Worm (Caenorhabditis elegans) whole organism, late embryonic: ENCODE measurements around the gene arrd-10.

Source experiments
- C08G9.2 ChIP-seq: sonication (generic microtip); optimal IDR thresholded peaks from 2 replicates; lab custom pipeline; 2016; ENCODE audit warnings: mild to moderate bottlenecking, missing genetic modification characterization, moderate library complexity, missing compliant biosample characterization
- C38D4.7 ChIP-seq: fragments of 200-800 bp; sonication (Bioruptor generic); optimal IDR thresholded peaks from 2 replicates; lab custom pipeline; 2018; ENCODE audit warnings: mild to moderate bottlenecking, missing genetic modification characterization, moderate library complexity, missing compliant biosample characterization
- K02D7.2 ChIP-seq: sonication (generic microtip); optimal IDR thresholded peaks from 2 replicates; lab custom pipeline; 2017; ENCODE audit warnings: mild to moderate bottlenecking, missing genetic modification characterization, missing compliant biosample characterization
- K09A11.1 ChIP-seq: sonication (generic microtip); optimal IDR thresholded peaks from 2 replicates; lab custom pipeline; 2017; ENCODE audit warnings: antibody characterized with exemption, mild to moderate bottlenecking, missing genetic modification characterization, missing compliant biosample characterization; ENCODE audit not compliant: insufficient read depth
- Y22D7AL.16 ChIP-seq: sonication (generic microtip); optimal IDR thresholded peaks from 2 replicates; lab custom pipeline; 2016; ENCODE audit warnings: missing genetic modification characterization, missing compliant biosample characterization
- ahr-1 ChIP-seq: sonication (generic microtip); optimal IDR thresholded peaks from 2 replicates; lab custom pipeline; 2016; ENCODE audit warnings: missing genetic modification characterization, missing compliant biosample characterization
- ama-1 ChIP-seq: fragments of 150-350 bp; optimal IDR thresholded peaks from 2 replicates; lab custom pipeline; 2014
- ceh-19 ChIP-seq: fragments of 200-800 bp; sonication (Bioruptor generic); optimal IDR thresholded peaks from 2 replicates; lab custom pipeline; 2018; ENCODE audit warnings: mild to moderate bottlenecking, missing genetic modification characterization, missing compliant biosample characterization
- ceh-2 ChIP-seq: sonication (generic microtip); optimal IDR thresholded peaks from 2 replicates; lab custom pipeline; 2016; ENCODE audit warnings: missing genotype, missing genetic modification characterization, missing compliant biosample characterization
- ceh-22 ChIP-seq: sonication (generic microtip); optimal IDR thresholded peaks from 2 replicates; lab custom pipeline; 2017; ENCODE audit warnings: missing biosample characterization, missing genetic modification characterization
- ceh-30 ChIP-seq: fragments of 150-350 bp; optimal IDR thresholded peaks from 2 replicates; lab custom pipeline; 2014; ENCODE audit warnings: missing biosample characterization, missing genetic modification characterization
- ceh-31 ChIP-seq: sonication (generic microtip); optimal IDR thresholded peaks from 2 replicates; lab custom pipeline; 2016; ENCODE audit warnings: missing genetic modification characterization, missing compliant biosample characterization
- ceh-48 ChIP-seq: sonication (generic microtip); optimal IDR thresholded peaks from 2 replicates; lab custom pipeline; 2016; ENCODE audit warnings: missing genetic modification characterization, inconsistent platforms, missing compliant biosample characterization
- elt-2 ChIP-seq: sonication (generic microtip); optimal IDR thresholded peaks from 2 replicates; lab custom pipeline; 2016; ENCODE audit warnings: missing genetic modification reagents, missing genetic modification characterization, missing compliant biosample characterization
- eyg-1 ChIP-seq: sonication (generic microtip); optimal IDR thresholded peaks from 2 replicates; lab custom pipeline; 2016; ENCODE audit warnings: missing genotype, missing genetic modification characterization, missing compliant biosample characterization
- fax-1 ChIP-seq: sonication (generic microtip); optimal IDR thresholded peaks from 2 replicates; lab custom pipeline; 2016; ENCODE audit warnings: missing genotype, missing genetic modification characterization, missing compliant biosample characterization
- fkh-10 ChIP-seq: fragments of 150-350 bp; optimal IDR thresholded peaks from 2 replicates; lab custom pipeline; 2014; ENCODE audit warnings: missing biosample characterization, missing genetic modification reagents, missing genetic modification characterization
- hlh-13 ChIP-seq: fragments of 200-800 bp; sonication (Bioruptor generic); optimal IDR thresholded peaks from 2 replicates; lab custom pipeline; 2018; ENCODE audit warnings: mild to moderate bottlenecking, missing genetic modification characterization, missing compliant biosample characterization
- hlh-15 ChIP-seq: sonication (generic microtip); optimal IDR thresholded peaks from 2 replicates; lab custom pipeline; 2016; ENCODE audit warnings: missing genetic modification characterization, missing compliant biosample characterization
- hlh-30 ChIP-seq: sonication (generic microtip); optimal IDR thresholded peaks from 2 replicates; lab custom pipeline; 2017; ENCODE audit warnings: antibody characterized with exemption, missing genetic modification characterization, missing compliant biosample characterization; ENCODE audit not compliant: insufficient read depth
- hlh-6 ChIP-seq: sonication (generic microtip); optimal IDR thresholded peaks from 2 replicates; lab custom pipeline; 2016; ENCODE audit warnings: missing genotype, missing genetic modification characterization, missing compliant biosample characterization
- lim-6 ChIP-seq: sonication (generic microtip); optimal IDR thresholded peaks from 2 replicates; lab custom pipeline; 2016; ENCODE audit warnings: missing genetic modification characterization, missing compliant biosample characterization
- mec-3 ChIP-seq: sonication (generic microtip); optimal IDR thresholded peaks from 2 replicates; lab custom pipeline; 2016; ENCODE audit warnings: borderline replicate concordance, missing genetic modification characterization, missing compliant biosample characterization
- nfya-1 ChIP-seq: sonication (generic microtip); optimal IDR thresholded peaks from 2 replicates; lab custom pipeline; 2017; ENCODE audit warnings: missing genetic modification characterization, mild to moderate bottlenecking, missing compliant biosample characterization, antibody characterized with exemption, moderate library complexity
- nhr-11 ChIP-seq: fragments of 150-350 bp; optimal IDR thresholded peaks from 2 replicates; lab custom pipeline; 2014; ENCODE audit warnings: missing biosample characterization, missing genetic modification characterization
- nhr-232 ChIP-seq: sonication (generic microtip); optimal IDR thresholded peaks from 2 replicates; lab custom pipeline; 2016; ENCODE audit warnings: missing genetic modification characterization, missing compliant biosample characterization
- npax-4 ChIP-seq: sonication (generic microtip); optimal IDR thresholded peaks from 2 replicates; lab custom pipeline; 2016; ENCODE audit warnings: missing genetic modification characterization, missing compliant biosample characterization
- odd-2 ChIP-seq: sonication (generic microtip); optimal IDR thresholded peaks from 2 replicates; lab custom pipeline; 2017; ENCODE audit warnings: antibody characterized with exemption, mild to moderate bottlenecking, missing genetic modification characterization, missing compliant biosample characterization
- pax-1 ChIP-seq: fragments of 150-350 bp; optimal IDR thresholded peaks from 2 replicates; lab custom pipeline; 2014; ENCODE audit warnings: missing biosample characterization, missing genetic modification characterization
- pha-2 ChIP-seq: sonication (generic microtip); optimal IDR thresholded peaks from 2 replicates; lab custom pipeline; 2017; ENCODE audit warnings: mild to moderate bottlenecking, missing genetic modification characterization, missing compliant biosample characterization
- rnt-1 ChIP-seq: sonication (generic microtip); optimal IDR thresholded peaks from 2 replicates; lab custom pipeline; 2016; ENCODE audit warnings: missing genetic modification characterization, missing compliant biosample characterization
- sdc-2 ChIP-seq: sonication (generic microtip); optimal IDR thresholded peaks from 2 replicates; lab custom pipeline; 2016; ENCODE audit warnings: missing genotype, missing genetic modification characterization, missing compliant biosample characterization
- syd-9 ChIP-seq: sonication (generic microtip); optimal IDR thresholded peaks from 2 replicates; lab custom pipeline; 2016; ENCODE audit warnings: mild to moderate bottlenecking, missing genetic modification characterization, moderate library complexity, missing compliant biosample characterization
- tbx-2 ChIP-seq: sonication (generic microtip); optimal IDR thresholded peaks from 2 replicates; lab custom pipeline; 2016; ENCODE audit warnings: missing genetic modification characterization, missing compliant biosample characterization
- unc-86 ChIP-seq: sonication (generic microtip); optimal IDR thresholded peaks from 2 replicates; lab custom pipeline; 2016; ENCODE audit warnings: missing genetic modification characterization, missing compliant biosample characterization
- zip-5 ChIP-seq: sonication (generic microtip); optimal IDR thresholded peaks from 2 replicates; lab custom pipeline; 2016; ENCODE audit warnings: missing genetic modification characterization, missing compliant biosample characterization
- ztf-16 ChIP-seq: sonication (generic microtip); optimal IDR thresholded peaks from 2 replicates; lab custom pipeline; 2017; ENCODE audit warnings: missing genetic modification characterization, missing compliant biosample characterization

arrd-10 gene

DNA sequence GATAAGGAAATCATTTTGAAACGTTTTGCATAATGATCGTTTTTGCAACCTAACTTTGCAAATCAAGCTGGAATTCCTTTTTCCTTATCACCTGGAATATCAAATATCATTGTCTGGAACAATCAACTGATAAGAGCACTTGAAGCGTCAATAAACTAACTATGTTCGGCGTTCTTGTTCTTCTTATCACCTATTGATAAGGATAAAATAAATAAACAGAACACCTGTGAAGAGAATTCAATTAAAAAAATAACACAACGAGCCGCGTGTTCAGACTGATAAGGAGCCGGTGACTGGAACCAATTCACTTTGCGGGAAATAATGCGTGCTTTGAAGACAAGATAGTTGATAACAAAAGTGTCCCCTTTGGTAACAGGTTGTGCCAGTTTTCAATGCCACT lies 40.3 kb downstream of the arrd-10 start, which contains the start of gene cyd-1:
TSS of gene cyd-1 (plus strand) at position 380 of the 400 bp plus-strand sequence.
- no peak for TF ChIP-seq hlh-15 (tag; lab: Kevin White, UChicago)
- peak; percentile 99 for TF ChIP-seq elt-2 (tag; lab: Kevin White, UChicago)
- TF ChIP-seq, all 69 proteins: peak for 1

DNA sequence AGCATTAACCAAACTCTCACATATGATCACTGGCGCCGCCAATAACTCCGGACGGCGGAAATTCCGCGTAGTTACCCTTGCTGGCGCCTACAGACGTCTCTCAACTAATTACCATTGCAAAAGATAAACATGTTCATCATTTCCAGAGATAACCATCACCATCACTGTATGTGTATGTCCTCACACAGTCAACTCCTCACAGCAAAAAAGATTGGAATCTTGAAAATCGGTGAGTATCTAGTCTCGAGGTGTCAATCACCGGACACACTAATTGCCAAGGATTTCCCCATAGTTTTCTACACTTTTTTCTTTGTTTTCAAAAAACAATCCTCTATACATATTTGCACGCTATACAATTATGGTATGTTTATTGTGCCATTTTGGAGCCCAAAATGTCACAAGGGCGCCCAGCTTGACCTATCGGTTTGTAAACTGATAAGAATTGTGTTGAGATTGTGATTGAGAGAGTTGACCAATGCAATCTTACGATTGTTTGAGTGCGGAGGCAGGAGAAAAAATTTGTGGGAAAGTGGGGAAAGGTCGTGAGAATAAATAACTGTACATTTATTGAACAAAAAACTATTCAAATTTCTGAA lies 42.2 kb downstream of the arrd-10 start:
- TF ChIP-seq elt-2 (tag; lab: Kevin White, UChicago) (no peak), ahr-1 (no peak), ceh-30 (tag; lab: Kevin White, UChicago) (no peak), lim-6 (no peak), pax-1 (tag; lab: Kevin White, UChicago) (no peak), C38D4.7 (GFP tag; lab: Kevin White, UChicago) (no peak), ceh-19 (GFP tag; lab: Kevin White, UChicago) (no peak), nfya-1 (tag; lab: Kevin White, UChicago) (no peak), K09A11.1 (tag; lab: Kevin White, UChicago) (no peak), npax-4 (tag; lab: Kevin White, UChicago) (no peak), odd-2 (tag; lab: Kevin White, UChicago) (no peak), zip-5 (no peak), hlh-30 (no peak), ztf-16 (tag; lab: Kevin White, UChicago) (no peak), hlh-6 (tag; lab: Kevin White, UChicago) (no peak), ceh-2 (tag; lab: Kevin White, UChicago) (no peak), syd-9 (tag; lab: Kevin White, UChicago) (no peak), nhr-232 (tag; lab: Kevin White, UChicago) (no peak)

- TF ChIP-seq hlh-30 (no peak), elt-2 (tag; lab: Kevin White, UChicago) (peak; percentile 45), pax-1 (tag; lab: Kevin White, UChicago) (no peak)
- TF ChIP-seq, all 69 proteins: peak for 1
Measured at ce11 chrII:12982830-12983229, 42.9 kb downstream of the arrd-10 start.

ce11 chrII:12984709-12985108 lies 44.8 kb downstream of the arrd-10 start:
- TF ChIP-seq pax-1 (tag; lab: Kevin White, UChicago) (no peak), sdc-2 (no peak), ceh-31 (tag; lab: Kevin White, UChicago) (no peak), odd-2 (tag; lab: Kevin White, UChicago) (no peak), C08G9.2 (no peak), unc-86 (tag; lab: Kevin White, UChicago) (no peak), syd-9 (tag; lab: Kevin White, UChicago) (no peak), hlh-13 (no peak), ceh-48 (tag; lab: Kevin White, UChicago) (no peak), rnt-1 (tag; lab: Kevin White, UChicago) (no peak)

DNA sequence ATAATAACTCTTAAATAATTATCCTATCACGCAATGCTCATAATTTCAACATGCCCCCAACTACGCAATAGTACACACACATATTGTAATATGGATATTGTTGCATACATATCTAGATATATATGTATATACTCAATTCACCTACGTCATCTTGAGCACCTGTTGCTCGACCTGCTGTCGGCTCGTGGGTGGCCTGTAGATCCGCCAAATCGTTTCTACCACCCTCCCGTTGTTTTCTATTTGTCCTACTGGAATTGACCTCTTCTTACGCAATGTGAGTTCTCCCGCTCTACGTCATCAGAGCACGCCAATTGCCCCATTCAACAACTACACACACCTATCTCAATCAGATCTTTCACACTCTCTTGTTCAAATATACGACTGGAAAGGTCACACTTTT lies 45.9 kb downstream of the arrd-10 start:
- TF ChIP-seq tbx-2 (tag; lab: Kevin White, UChicago) (peak; percentile 39), ceh-48 (tag; lab: Kevin White, UChicago) (no peak)

DNA sequence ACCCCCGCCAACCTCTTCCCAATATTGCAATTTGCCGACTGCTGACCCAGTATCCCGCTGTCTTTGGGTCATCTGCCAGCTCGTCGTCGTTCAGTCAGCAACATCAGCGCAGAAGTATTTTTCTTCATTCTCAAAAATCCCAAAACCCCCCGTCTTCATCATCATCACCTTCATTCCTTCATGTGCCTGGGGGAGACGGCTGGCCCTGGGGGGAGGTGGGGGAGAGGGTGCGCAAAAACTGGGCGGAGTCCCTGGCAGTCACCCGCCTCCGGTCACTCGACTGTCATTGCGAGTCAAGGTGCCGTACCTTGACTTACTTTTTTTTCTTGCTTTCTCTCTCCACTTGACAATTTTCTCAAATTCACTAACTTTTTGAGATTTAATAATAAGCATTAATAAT lies 47.9 kb downstream of the arrd-10 start:
- TF ChIP-seq mec-3 (tag; lab: Kevin White, UChicago) (no peak), Y22D7AL.16 (tag; lab: Kevin White, UChicago) (no peak), fkh-10 (GFP tag; lab: Kevin White, UChicago) (no peak), C08G9.2 (no peak), pha-2 (tag; lab: Kevin White, UChicago) (no peak), ceh-22 (tag; lab: Kevin White, UChicago) (no peak), K02D7.2 (no peak), fax-1 (no peak), ama-1 (no peak), hlh-15 (tag; lab: Kevin White, UChicago) (no peak), rnt-1 (tag; lab: Kevin White, UChicago) (no peak), ceh-30 (tag; lab: Kevin White, UChicago) (no peak), eyg-1 (no peak), nhr-11 (tag; lab: Kevin White, UChicago) (no peak)
